Worm (Caenorhabditis elegans): ENCODE data around the gene Y22D7AR.2.

Gene Y22D7AR.2

DNA sequence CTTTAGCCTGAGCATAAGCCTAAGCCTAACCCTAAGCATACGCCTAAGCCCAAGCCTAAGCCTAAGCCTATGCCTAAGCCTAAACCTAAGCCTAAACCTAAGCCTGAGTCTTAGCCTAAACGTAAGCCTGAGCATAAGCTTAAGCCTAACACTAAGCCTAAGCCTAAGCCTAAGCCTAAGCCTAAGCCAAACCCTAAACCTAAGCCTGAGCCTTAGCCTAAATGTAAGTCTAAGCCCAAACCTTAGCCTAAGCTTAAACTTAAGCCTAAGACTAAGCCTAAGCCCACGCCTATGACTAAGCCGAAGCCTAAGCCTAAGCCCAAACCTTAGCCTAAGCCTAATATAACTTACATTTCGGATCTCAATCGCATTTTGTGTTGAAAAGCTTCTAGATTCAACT is 1.7 kb upstream of the Y22D7AR.2 start:
- no peak for TF ChIP-seq fkh-2 (tag; optimal IDR thresholded peaks at IDR 0.05)
- no peak for TF ChIP-seq ceh-28 (tag; optimal IDR thresholded peaks at IDR 0.05)
- no peak for TF ChIP-seq nfya-1 (tag; optimal IDR thresholded peaks at IDR 0.05; ENCODE audit: insufficient read depth)
- no peak for TF ChIP-seq lsy-12 (tag; optimal IDR thresholded peaks at IDR 0.05)
- no peak for TF ChIP-seq unc-39 (tag; optimal IDR thresholded peaks at IDR 0.05)

DNA sequence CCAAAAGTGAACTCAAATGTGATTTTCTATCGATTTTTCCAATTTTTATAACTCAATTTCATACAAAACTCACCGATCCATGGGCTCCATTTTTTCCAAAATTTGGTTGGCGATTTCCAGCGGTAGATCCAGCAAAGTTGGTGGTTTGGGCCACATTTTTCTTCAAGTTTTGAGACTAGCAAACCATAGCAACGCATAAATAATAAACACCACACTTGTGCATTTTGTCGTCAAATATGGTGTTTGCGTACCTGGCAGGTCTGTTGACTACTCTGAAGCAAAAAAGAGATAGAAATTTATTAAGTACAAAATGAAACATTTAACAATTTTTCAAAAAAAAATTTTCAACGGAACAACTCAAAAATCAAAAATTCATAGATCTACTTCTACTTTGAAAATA is 415 bp upstream of the Y22D7AR.2 start:
- no peak for TF ChIP-seq nhr-11 (tag; optimal IDR thresholded peaks at IDR 0.05)
- peak; percentile 68 for TF ChIP-seq hmg-11 (tag; optimal IDR thresholded peaks at IDR 0.05)
- TF ChIP-seq lin-39 (tag; optimal IDR thresholded peaks at IDR 0.05), result no peak
- TF ChIP-seq lin-15B (tag; optimal IDR thresholded peaks at IDR 0.05), result peak; percentile 13

DNA sequence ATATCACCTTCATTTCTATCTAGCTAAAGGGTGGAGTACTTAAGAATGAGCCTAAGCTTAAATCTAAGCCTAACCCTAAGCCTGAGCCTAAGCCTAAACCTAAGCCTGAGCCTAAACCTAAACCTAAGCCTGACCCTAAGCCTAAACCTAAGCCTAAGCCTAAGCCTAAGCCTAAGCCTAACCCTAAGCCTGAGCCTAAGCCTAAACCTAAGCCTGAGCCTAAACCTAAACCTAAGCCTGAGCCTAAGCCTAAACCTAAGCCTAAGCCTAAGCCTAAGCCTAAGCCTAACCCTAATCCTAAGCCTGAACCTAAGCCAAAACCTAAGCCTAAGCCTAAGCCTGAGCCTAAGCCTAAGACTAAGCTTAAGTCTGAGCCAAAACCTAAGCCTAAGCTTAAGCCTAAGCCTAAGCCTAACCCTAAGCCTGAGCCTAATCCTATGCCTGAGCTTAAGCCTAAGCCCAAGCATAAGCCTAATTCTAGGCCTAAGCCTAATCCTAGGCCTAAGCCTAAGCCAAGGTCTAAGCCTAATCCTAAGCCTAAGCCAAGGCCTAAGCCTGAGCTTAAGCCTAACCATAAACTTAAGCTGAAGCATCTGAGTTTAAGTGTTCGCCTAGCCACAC is 8.4 kb downstream of the Y22D7AR.2 start:
- no peak for TF ChIP-seq eor-1 (tag; optimal IDR thresholded peaks at IDR 0.05)
- TF ChIP-seq ZK546.5 (tag; optimal IDR thresholded peaks at IDR 0.05), result no peak
- TF ChIP-seq ama-1 (optimal IDR thresholded peaks at IDR 0.05), result no peak
- no peak for TF ChIP-seq nhr-77 (tag; optimal IDR thresholded peaks at IDR 0.05)
- no peak for TF ChIP-seq tbx-2 (tag; optimal IDR thresholded peaks at IDR 0.05)
- no peak for TF ChIP-seq ztf-4 (tag; optimal IDR thresholded peaks at IDR 0.05)
- no peak for TF ChIP-seq unc-62 (GFP tag; optimal IDR thresholded peaks at IDR 0.05)
- TF ChIP-seq snpc-4 (tag; optimal IDR thresholded peaks at IDR 0.05), result no peak
- TF ChIP-seq nhr-76 (tag; optimal IDR thresholded peaks at IDR 0.05), result no peak
- no peak for TF ChIP-seq elt-1 (tag; optimal IDR thresholded peaks at IDR 0.05)
- no peak for TF ChIP-seq zag-1 (tag; optimal IDR thresholded peaks at IDR 0.05)
- no peak for TF ChIP-seq aly-2 (tag; optimal IDR thresholded peaks at IDR 0.05)

- no peak for TF ChIP-seq ama-1 (optimal IDR thresholded peaks at IDR 0.05)
- no peak for TF ChIP-seq nhr-67 (tag; optimal IDR thresholded peaks at IDR 0.05)
- no peak for TF ChIP-seq ztf-11 (tag; optimal IDR thresholded peaks at IDR 0.05)
- no peak for TF ChIP-seq mdl-1 (tag; optimal IDR thresholded peaks at IDR 0.05)
- no peak for TF ChIP-seq nhr-23 (tag; optimal IDR thresholded peaks at IDR 0.05)
- TF ChIP-seq elt-3 (tag; optimal IDR thresholded peaks at IDR 0.05), result no peak
- TF ChIP-seq fkh-2 (tag; optimal IDR thresholded peaks at IDR 0.05), result no peak
- no peak for TF ChIP-seq zag-1 (tag; optimal IDR thresholded peaks at IDR 0.05)
- no peak for TF ChIP-seq elt-1 (tag; optimal IDR thresholded peaks at IDR 0.05)
- TF ChIP-seq skn-1 (tag; optimal IDR thresholded peaks at IDR 0.05), result no peak
- TF ChIP-seq sea-2 (GFP tag; optimal IDR thresholded peaks at IDR 0.05), result no peak
- no peak for TF ChIP-seq elt-2 (tag; optimal IDR thresholded peaks at IDR 0.05)
- no peak for TF ChIP-seq daf-12 (tag; optimal IDR thresholded peaks at IDR 0.05)
- no peak for TF ChIP-seq snpc-4 (tag; optimal IDR thresholded peaks at IDR 0.05)
- TF ChIP-seq fkh-10 (GFP tag; optimal IDR thresholded peaks at IDR 0.05), result no peak
- no peak for TF ChIP-seq tbx-2 (tag; optimal IDR thresholded peaks at IDR 0.05)
- TF ChIP-seq lin-15B (tag; optimal IDR thresholded peaks at IDR 0.05), result no peak
- no peak for TF ChIP-seq jun-1 (tag; optimal IDR thresholded peaks at IDR 0.05)
- no peak for TF ChIP-seq ceh-28 (tag; optimal IDR thresholded peaks at IDR 0.05)
- TF ChIP-seq ceh-16 (tag; optimal IDR thresholded peaks at IDR 0.05), result no peak
These were observed 12.0 kb downstream of the Y22D7AR.2 start for ce11 chrIII:1717772-1718171.

DNA sequence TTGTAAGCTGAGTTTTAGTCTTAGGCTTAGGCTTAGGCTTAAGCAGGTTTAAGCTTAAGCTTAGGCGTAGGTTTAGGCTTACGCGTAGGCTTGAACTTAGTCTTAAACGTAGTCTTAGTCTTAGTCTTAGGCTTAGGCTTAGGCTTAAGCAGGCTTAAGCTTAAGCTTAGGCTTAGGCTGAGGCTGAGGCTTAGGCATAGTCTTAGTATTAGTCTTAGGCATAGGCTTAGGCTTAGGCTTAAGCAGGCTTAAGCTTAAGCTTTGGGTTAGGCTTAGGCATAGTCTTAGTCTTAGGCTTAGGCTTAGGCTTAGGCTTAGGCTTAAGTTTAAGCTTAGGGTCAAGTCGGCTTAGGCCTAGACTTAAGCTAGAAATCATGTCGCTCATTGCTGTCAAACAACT is 13.1 kb downstream of the Y22D7AR.2 start:
- no peak for TF ChIP-seq fkh-2 (tag; optimal IDR thresholded peaks at IDR 0.05)
- TF ChIP-seq ama-1 (optimal IDR thresholded peaks at IDR 0.05), result no peak
- no peak for TF ChIP-seq jun-1 (tag; optimal IDR thresholded peaks at IDR 0.05)
- no peak for TF ChIP-seq ceh-82 (tag; optimal IDR thresholded peaks at IDR 0.05)
- no peak for TF ChIP-seq ceh-9 (tag; optimal IDR thresholded peaks at IDR 0.05)
- no peak for TF ChIP-seq lin-15B (tag; optimal IDR thresholded peaks at IDR 0.05)
- no peak for TF ChIP-seq fkh-10 (GFP tag; optimal IDR thresholded peaks at IDR 0.05)
- no peak for TF ChIP-seq nhr-28 (tag; optimal IDR thresholded peaks at IDR 0.05)
- no peak for TF ChIP-seq lsy-12 (tag; optimal IDR thresholded peaks at IDR 0.05)
- no peak for TF ChIP-seq zag-1 (tag; optimal IDR thresholded peaks at IDR 0.05)
- TF ChIP-seq elt-3 (tag; optimal IDR thresholded peaks at IDR 0.05), result no peak
- no peak for TF ChIP-seq unc-62 (GFP tag; optimal IDR thresholded peaks at IDR 0.05)
- no peak for TF ChIP-seq eor-1 (tag; optimal IDR thresholded peaks at IDR 0.05)
- no peak for TF ChIP-seq fos-1 (tag; optimal IDR thresholded peaks at IDR 0.05)
- no peak for TF ChIP-seq nhr-67 (tag; optimal IDR thresholded peaks at IDR 0.05)
- TF ChIP-seq R02D3.7 (tag; optimal IDR thresholded peaks at IDR 0.05), result no peak

Measured in whole organism, L3 larva.